Worm (Caenorhabditis elegans): ENCODE measurements around the gene hot-4.

DNA sequence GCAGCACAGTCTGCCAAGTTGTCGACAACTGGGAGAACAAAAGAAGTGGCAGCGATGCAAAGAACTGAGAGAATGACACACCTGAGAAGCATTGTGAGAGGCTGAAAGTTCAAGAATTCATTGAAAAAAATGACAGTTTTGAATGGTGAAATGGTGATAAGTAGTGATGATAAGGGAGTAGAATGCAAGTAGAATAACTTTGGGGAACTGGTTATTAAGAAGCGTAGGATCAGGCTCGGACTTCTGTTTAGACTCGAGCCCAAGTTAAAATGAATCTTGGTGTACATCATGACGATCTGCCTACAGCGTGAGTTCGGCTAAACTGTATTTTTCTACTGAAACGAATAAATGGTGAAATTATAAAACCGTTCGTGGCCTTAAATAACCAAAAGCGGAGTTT, 38.6 kb upstream of the hot-4 start, which contains the start of gene F42A10.7:
- TF ChIP-seq B0310.2 (tag; optimal IDR thresholded peaks at IDR 0.05) (no peak), ama-1 (optimal IDR thresholded peaks at IDR 0.05) (no peak), hmbx-1 (tag; optimal IDR thresholded peaks at IDR 0.05) (no peak), scrt-1 (GFP tag; IDR thresholded peaks at IDR 0.05) (no peak), ceh-13 (GFP tag; optimal IDR thresholded peaks at IDR 0.05) (no peak), aly-1 (tag; optimal IDR thresholded peaks at IDR 0.05) (no peak), pes-1 (GFP tag; IDR thresholded peaks at IDR 0.05) (no peak), ceh-36 (tag; optimal IDR thresholded peaks at IDR 0.05) (no peak), ets-7 (tag; optimal IDR thresholded peaks at IDR 0.05) (no peak), flt-1 (GFP tag; IDR thresholded peaks at IDR 0.05) (no peak), tra-4 (tag; optimal IDR thresholded peaks at IDR 0.05) (no peak), hmg-4 (GFP tag; optimal IDR thresholded peaks at IDR 0.05) (no peak)

Measured in whole organism, early embryonic.